Worm (Caenorhabditis elegans): ENCODE data around the gene gphr-1.
A peak's percentile ranks its signal among the peaks of the same experiment; 100 is the strongest.

ce11 chrIII:12250114-12250792 lies 31.4 kb downstream of the gphr-1 start, which contains the start of the genes tim-1 and Y75B8A.23:
- TF ChIP-seq nhr-25 (tag; optimal IDR thresholded peaks at IDR 0.05) (peak; percentile 90), aly-2 (tag; optimal IDR thresholded peaks at IDR 0.05) (peak; percentile 38), unc-62 (GFP tag; optimal IDR thresholded peaks at IDR 0.05) (no peak), unc-39 (tag; optimal IDR thresholded peaks at IDR 0.05) (no peak), fos-1 (tag; optimal IDR thresholded peaks at IDR 0.05) (peak; percentile 96), skn-1 (tag; optimal IDR thresholded peaks at IDR 0.05) (peak; percentile 24), lin-39 (tag; optimal IDR thresholded peaks at IDR 0.05) (no peak), egl-27 (tag; optimal IDR thresholded peaks at IDR 0.05) (peak; percentile 84), nhr-12 (tag; optimal IDR thresholded peaks at IDR 0.05) (peak; percentile 53), ztf-11 (tag; optimal IDR thresholded peaks at IDR 0.05) (no peak), sem-4 (tag; optimal IDR thresholded peaks at IDR 0.05) (peak; percentile 99), nhr-11 (tag; optimal IDR thresholded peaks at IDR 0.05) (peak; percentile 74), mbf-1 (tag; optimal IDR thresholded peaks at IDR 0.05) (no peak), ama-1 (optimal IDR thresholded peaks at IDR 0.05) (peak; percentile 99)

All from whole organism, L2 larva.